Worm (Caenorhabditis elegans) whole organism, midembryonic: Measurements from ENCODE around the gene pnc-1.

ENCODE experiments used
- T22C8.4 ChIP-seq: fragments of 200-800 bp; sonication (Bioruptor generic); IDR thresholded peaks from 2 replicates; pipeline ENCODE4 v1.3.6; 2022; ENCODE audit warnings: missing genetic modification characterization, missing compliant biosample characterization
- cog-1 ChIP-seq: sonication (generic microtip); optimal IDR thresholded peaks from 2 replicates; lab custom pipeline; 2016; ENCODE audit warnings: missing genetic modification characterization, missing compliant biosample characterization
- flt-1 ChIP-seq: fragments of 200-800 bp; sonication (Bioruptor generic); IDR thresholded peaks from 2 replicates; pipeline ENCODE4 v1.3.6; 2022; ENCODE audit warnings: missing genetic modification characterization, missing compliant biosample characterization
- klf-2 ChIP-seq: fragments of 200-800 bp; sonication (Bioruptor generic); conservative IDR thresholded peaks from 2 replicates; pipeline ENCODE4 v1.3.6; 2022; ENCODE audit warnings: missing genetic modification reagents, missing genetic modification characterization, missing compliant biosample characterization
- med-1 ChIP-seq: sonication (generic microtip); optimal IDR thresholded peaks from 2 replicates; lab custom pipeline; 2017; ENCODE audit warnings: missing genetic modification characterization, mild to moderate bottlenecking, missing compliant biosample characterization, antibody characterized with exemption, missing genetic modification reagents; ENCODE audit not compliant: insufficient read depth
- ref-1 ChIP-seq: fragments of 200-800 bp; sonication (Bioruptor generic); conservative IDR thresholded peaks from 2 replicates; pipeline ENCODE4 v1.3.6; 2022; ENCODE audit warnings: missing genetic modification reagents, missing genetic modification characterization, missing compliant biosample characterization
- tab-1 ChIP-seq: fragments of 200-800 bp; sonication (Bioruptor generic); IDR thresholded peaks from 2 replicates; pipeline ENCODE4 v1.3.6; 2022; ENCODE audit warnings: missing genetic modification characterization, missing compliant biosample characterization

- TF ChIP-seq flt-1 (GFP tag; lab: Robert Waterston, UW) (no peak), tab-1 (no peak), med-1 (GFP tag; lab: Kevin White, UChicago) (no peak), cog-1 (tag; lab: Kevin White, UChicago) (no peak), T22C8.4 (GFP tag; lab: Robert Waterston, UW) (no peak), klf-2 (GFP tag; lab: Robert Waterston, UW) (no peak), ref-1 (GFP tag; lab: Robert Waterston, UW) (no peak)
These were observed 36.5 kb upstream of the pnc-1 start, which contains the start of gene col-99 for ce11 chrIV:147819-148218.
